Worm (Caenorhabditis elegans) whole organism, mixed stage, embryonic: ENCODE measurements around the gene rnp-7.

Experiments used
- M03D4.4 ChIP-seq: sonication (generic microtip); optimal IDR thresholded peaks from 2 replicates; lab custom pipeline; 2017; ENCODE audit warnings: mild to moderate bottlenecking, missing genetic modification characterization, missing compliant biosample characterization
- bed-3 ChIP-seq: fragments of 200-800 bp; sonication (Bioruptor generic); optimal IDR thresholded peaks from 3 replicates; lab custom pipeline; 2018; ENCODE audit warnings: mild to moderate bottlenecking, missing genetic modification characterization, moderate library complexity, missing compliant biosample characterization
- blmp-1 ChIP-seq: fragments of 150-350 bp; optimal IDR thresholded peaks from 2 replicates; lab custom pipeline; 2014; ENCODE audit warnings: missing biosample characterization, missing genetic modification characterization
- ceh-39 ChIP-seq: fragments of 150-350 bp; optimal IDR thresholded peaks from 2 replicates; lab custom pipeline; 2014; ENCODE audit warnings: missing biosample characterization, missing genetic modification characterization
- ceh-43 ChIP-seq: fragments of 200-800 bp; sonication (Bioruptor generic); optimal IDR thresholded peaks from 2 replicates; lab custom pipeline; 2018; ENCODE audit warnings: mild to moderate bottlenecking, missing genetic modification characterization, moderate library complexity, missing compliant biosample characterization
- ceh-83 ChIP-seq: fragments of 200-800 bp; sonication (Bioruptor generic); optimal IDR thresholded peaks from 2 replicates; lab custom pipeline; 2018; ENCODE audit warnings: mild to moderate bottlenecking, missing genetic modification characterization, missing compliant biosample characterization
- ces-1 ChIP-seq: fragments of 150-350 bp; optimal IDR thresholded peaks from 2 replicates; lab custom pipeline; 2014; ENCODE audit warnings: missing biosample characterization, missing genetic modification reagents, missing genetic modification characterization
- cnd-1 ChIP-seq: fragments of 200-800 bp; sonication (Bioruptor generic); optimal IDR thresholded peaks from 2 replicates; lab custom pipeline; 2018; ENCODE audit warnings: mild to moderate bottlenecking, missing genetic modification characterization, missing compliant biosample characterization
- drap-1 ChIP-seq: fragments of 200-800 bp; sonication (Bioruptor generic); optimal IDR thresholded peaks from 3 replicates; lab custom pipeline; 2018; ENCODE audit warnings: mild to moderate bottlenecking, missing genetic modification characterization, missing compliant biosample characterization
- elt-1 ChIP-seq: sonication (generic microtip); optimal IDR thresholded peaks from 2 replicates; lab custom pipeline; 2017; ENCODE audit warnings: missing genetic modification characterization, mild to moderate bottlenecking, missing compliant biosample characterization, antibody characterized with exemption, moderate library complexity, borderline replicate concordance; ENCODE audit not compliant: insufficient read depth
- elt-3 ChIP-seq: fragments of 150-350 bp; optimal IDR thresholded peaks from 2 replicates; lab custom pipeline; 2014; ENCODE audit warnings: missing biosample characterization, missing genetic modification characterization
- flh-1 ChIP-seq: fragments of 200-800 bp; sonication (Bioruptor generic); optimal IDR thresholded peaks from 2 replicates; lab custom pipeline; 2018; ENCODE audit warnings: mild to moderate bottlenecking, missing genetic modification characterization, moderate library complexity, missing compliant biosample characterization
- ham-2 ChIP-seq: fragments of 200-800 bp; sonication (Bioruptor generic); optimal IDR thresholded peaks from 2 replicates; lab custom pipeline; 2018; ENCODE audit warnings: mild to moderate bottlenecking, missing genetic modification characterization, missing compliant biosample characterization
- hlh-1 ChIP-seq: fragments of 150-350 bp; optimal IDR thresholded peaks from 2 replicates; lab custom pipeline; 2014; ENCODE audit warnings: missing biosample characterization, missing genetic modification reagents, missing genetic modification characterization
- lin-13 ChIP-seq: fragments of 150-350 bp; optimal IDR thresholded peaks from 2 replicates; lab custom pipeline; 2014; ENCODE audit warnings: missing biosample characterization, missing genetic modification characterization
- lin-32 ChIP-seq: fragments of 200-800 bp; sonication (Bioruptor generic); optimal IDR thresholded peaks from 2 replicates; lab custom pipeline; 2018; ENCODE audit warnings: mild to moderate bottlenecking, missing genetic modification characterization, missing compliant biosample characterization
- lsy-2 ChIP-seq: fragments of 150-350 bp; optimal IDR thresholded peaks from 2 replicates; lab custom pipeline; 2014; ENCODE audit warnings: missing biosample characterization, missing genetic modification characterization
- mab-5 ChIP-seq: fragments of 150-350 bp; optimal IDR thresholded peaks from 2 replicates; lab custom pipeline; 2014; ENCODE audit warnings: missing biosample characterization, missing genetic modification characterization
- mep-1 ChIP-seq: fragments of 150-350 bp; optimal IDR thresholded peaks from 2 replicates; lab custom pipeline; 2017; ENCODE audit warnings: missing biosample characterization, missing genetic modification reagents, missing genetic modification characterization, inconsistent platforms
- mls-2 ChIP-seq: sonication (generic microtip); optimal IDR thresholded peaks from 2 replicates; lab custom pipeline; 2016; ENCODE audit warnings: mild to moderate bottlenecking, missing genetic modification characterization, moderate library complexity, missing compliant biosample characterization
- nhr-12 ChIP-seq: fragments of 150-350 bp; optimal IDR thresholded peaks from 2 replicates; lab custom pipeline; 2014; ENCODE audit warnings: missing biosample characterization, missing genetic modification characterization
- nhr-2 ChIP-seq: fragments of 150-350 bp; optimal IDR thresholded peaks from 2 replicates; lab custom pipeline; 2014; ENCODE audit warnings: missing biosample characterization, missing genetic modification characterization
- nhr-237 ChIP-seq: fragments of 150-350 bp; optimal IDR thresholded peaks from 2 replicates; lab custom pipeline; 2014; ENCODE audit warnings: missing biosample characterization, missing genetic modification characterization
- nhr-76 ChIP-seq: sonication (generic microtip); optimal IDR thresholded peaks from 2 replicates; lab custom pipeline; 2017; ENCODE audit warnings: missing biosample characterization, missing genetic modification characterization
- pha-4 ChIP-seq: fragments of 150-350 bp; optimal IDR thresholded peaks from 2 replicates; lab custom pipeline; 2018; ENCODE audit warnings: missing biosample characterization, missing genetic modification reagents, missing genetic modification characterization
- sem-2 ChIP-seq: fragments of 200-800 bp; sonication (Bioruptor generic); optimal IDR thresholded peaks from 2 replicates; lab custom pipeline; 2018; ENCODE audit warnings: mild to moderate bottlenecking, missing genetic modification characterization, missing compliant biosample characterization
- snpc-4 ChIP-seq: fragments of 150-350 bp; optimal IDR thresholded peaks from 2 replicates; lab custom pipeline; 2014; ENCODE audit warnings: missing biosample characterization, missing genetic modification characterization
- sptf-1 ChIP-seq: sonication (generic microtip); optimal IDR thresholded peaks from 2 replicates; lab custom pipeline; 2017; ENCODE audit warnings: mild to moderate bottlenecking, missing genetic modification characterization, moderate library complexity, missing compliant biosample characterization
- tbx-8 ChIP-seq: fragments of 200-800 bp; sonication (Bioruptor generic); optimal IDR thresholded peaks from 2 replicates; lab custom pipeline; 2018; ENCODE audit warnings: mild to moderate bottlenecking, missing genetic modification characterization, moderate library complexity, missing compliant biosample characterization
- unc-120 ChIP-seq: sonication (generic microtip); optimal IDR thresholded peaks from 2 replicates; lab custom pipeline; 2017; ENCODE audit warnings: missing genetic modification characterization, missing compliant biosample characterization; ENCODE audit not compliant: poor library complexity, severe bottlenecking
- unc-39 ChIP-seq: fragments of 150-350 bp; optimal IDR thresholded peaks from 2 replicates; lab custom pipeline; 2014; ENCODE audit warnings: missing biosample characterization, missing genetic modification characterization
- unc-62 ChIP-seq: fragments of 150-350 bp; optimal IDR thresholded peaks from 2 replicates; lab custom pipeline; 2014; ENCODE audit warnings: missing biosample characterization, missing genetic modification reagents, missing genetic modification characterization
- zip-8 ChIP-seq: fragments of 150-350 bp; optimal IDR thresholded peaks from 2 replicates; lab custom pipeline; 2014; ENCODE audit warnings: missing biosample characterization, missing genetic modification characterization
- ztf-11 ChIP-seq: fragments of 150-350 bp; optimal IDR thresholded peaks from 2 replicates; lab custom pipeline; 2014; ENCODE audit warnings: missing biosample characterization, missing genetic modification characterization

Gene rnp-7

ce11 chrIII:7170090-7170489, 9.1 kb upstream of the rnp-7 start:
- no peak for TF ChIP-seq zip-8 (tag; lab: Kevin White, UChicago)
- TF ChIP-seq snpc-4 (tag; lab: Kevin White, UChicago): no peak
- no peak for TF ChIP-seq M03D4.4 (tag; lab: Kevin White, UChicago)
- no peak for TF ChIP-seq ceh-39 (tag; lab: Kevin White, UChicago)
- no peak for TF ChIP-seq flh-1 (GFP tag; lab: Kevin White, UChicago)
- TF ChIP-seq mep-1 (tag; lab: Kevin White, UChicago): no peak
- TF ChIP-seq, all 35 proteins: peak for 0

DNA sequence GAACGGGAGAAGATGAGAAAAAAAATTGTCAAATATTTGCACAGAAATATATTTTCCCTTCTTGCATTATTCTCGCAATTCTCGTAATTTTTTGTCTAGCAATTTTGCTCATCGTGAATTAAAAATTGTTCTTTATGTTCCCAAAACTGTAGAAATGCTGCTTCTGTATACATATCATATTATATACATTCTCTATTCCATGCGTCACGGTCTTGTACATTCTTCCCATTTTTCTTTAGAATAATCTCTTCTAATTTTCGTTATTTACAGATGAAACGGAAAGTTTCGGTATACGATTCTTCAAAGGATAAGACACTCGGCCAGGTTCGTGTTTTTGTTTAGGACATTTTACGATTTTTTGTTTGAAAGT, 6.6 kb upstream of the rnp-7 start, which contains the start of gene acs-4:
TSS of gene acs-4 (plus strand) at position 271 of the 370 bp plus-strand sequence.
- no peak for TF ChIP-seq hlh-1 (tag; lab: Kevin White, UChicago)
- TF ChIP-seq pha-4 (tag; lab: Kevin White, UChicago): no peak
- no peak for TF ChIP-seq mep-1 (tag; lab: Kevin White, UChicago)
- no peak for TF ChIP-seq elt-1 (tag; lab: Kevin White, UChicago)
- no peak for TF ChIP-seq nhr-237 (tag; lab: Kevin White, UChicago)
- TF ChIP-seq blmp-1 (tag; lab: Kevin White, UChicago): no peak
- no peak for TF ChIP-seq sptf-1 (tag; lab: Kevin White, UChicago)
- no peak for TF ChIP-seq mab-5 (tag; lab: Kevin White, UChicago)

DNA sequence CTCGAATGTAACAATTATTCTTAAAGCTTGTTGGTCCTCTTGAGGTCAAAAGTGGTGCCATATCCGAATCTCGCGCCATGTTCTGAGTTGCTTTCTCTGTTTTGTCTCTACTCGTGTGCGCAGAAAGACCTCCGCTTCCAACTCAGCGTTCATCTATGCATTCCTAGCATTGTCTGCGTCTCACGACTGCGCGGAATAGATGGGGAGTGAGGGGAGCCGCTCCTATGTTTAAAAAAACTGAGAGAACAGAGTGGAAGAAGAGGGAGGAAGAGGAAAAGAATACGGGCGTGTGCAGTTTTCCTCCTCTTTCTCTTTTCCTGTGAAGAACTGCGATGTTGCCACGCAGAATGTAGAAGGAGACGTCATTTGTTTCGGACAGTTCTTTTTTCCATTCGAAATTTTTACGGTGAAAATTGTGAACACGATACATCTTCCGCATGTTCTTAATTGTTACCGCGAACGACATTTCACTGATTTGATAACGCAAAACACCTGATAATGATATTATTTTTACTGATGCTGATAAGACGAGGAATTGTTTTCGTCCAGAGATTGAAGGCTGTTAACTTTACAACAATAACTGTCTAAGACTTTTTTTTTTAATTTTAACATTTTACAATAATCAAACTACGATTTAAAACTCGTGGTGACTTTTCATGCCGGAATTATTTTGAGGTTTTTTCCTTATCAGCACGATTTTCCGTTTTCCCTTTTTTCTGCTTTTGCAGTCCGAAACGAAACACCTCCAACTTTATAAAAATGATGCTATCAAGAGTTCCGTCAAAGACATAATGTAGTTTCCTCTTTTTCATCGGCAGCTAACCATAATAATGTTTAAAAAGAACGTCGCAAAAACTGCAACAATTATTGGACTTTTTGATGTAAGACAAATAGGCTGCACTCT, 6.0 kb upstream of the rnp-7 start:
- TF ChIP-seq drap-1 (GFP tag; lab: Kevin White, UChicago) (peak; percentile 11), unc-62 (no peak), nhr-237 (tag; lab: Kevin White, UChicago) (peak; percentile 6)
- TF ChIP-seq, all 35 proteins: peak for 2

ce11 chrIII:7165816-7166229, 4.9 kb upstream of the rnp-7 start:
- TF ChIP-seq nhr-76 (tag; lab: Kevin White, UChicago) (no peak), nhr-12 (tag; lab: Kevin White, UChicago) (no peak), ces-1 (peak; percentile 10)

DNA sequence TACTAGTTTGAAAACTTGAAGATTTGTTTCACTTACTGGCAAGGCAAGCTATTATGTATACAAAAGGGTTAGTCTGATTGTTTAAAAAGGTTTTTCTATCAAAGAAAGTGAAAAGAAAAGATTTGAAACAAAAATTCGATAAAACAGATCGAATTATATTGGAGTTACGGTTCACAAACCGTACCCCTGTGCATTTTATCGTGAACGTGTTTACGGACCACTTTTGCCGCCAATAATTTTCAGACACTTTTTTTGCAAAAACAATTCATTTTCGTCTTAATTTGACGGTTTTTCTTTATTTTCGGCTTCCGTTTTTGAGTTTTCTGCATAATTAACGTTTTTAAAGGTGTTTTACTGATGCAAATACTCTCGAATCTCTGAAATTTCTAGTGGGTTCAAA, 4.3 kb upstream of the rnp-7 start:
- TF ChIP-seq nhr-237 (tag; lab: Kevin White, UChicago): no peak
- TF ChIP-seq mab-5 (tag; lab: Kevin White, UChicago): no peak
- TF ChIP-seq lsy-2: no peak
- no peak for TF ChIP-seq hlh-1 (tag; lab: Kevin White, UChicago)
- no peak for TF ChIP-seq mls-2 (tag; lab: Kevin White, UChicago)
- no peak for TF ChIP-seq zip-8 (tag; lab: Kevin White, UChicago)
- TF ChIP-seq, all 35 proteins: peak for 0

ce11 chrIII:7162065-7162762, 1.3 kb upstream of the rnp-7 start, which contains the start of the genes syf-2 and K04G7.1:
TSS of gene syf-2 (minus strand) at chrIII:7162115.
TSS of gene K04G7.1 (plus strand) at chrIII:7162712.
- TF ChIP-seq blmp-1 (tag; lab: Kevin White, UChicago): no peak
- TF ChIP-seq ztf-11 (tag; lab: Kevin White, UChicago): no peak
- peak; percentile 96 for TF ChIP-seq lin-13 (tag; lab: Kevin White, UChicago)
- TF ChIP-seq drap-1 (GFP tag; lab: Kevin White, UChicago): peak; percentile 42
- TF ChIP-seq elt-3 (tag; lab: Kevin White, UChicago): no peak
- no peak for TF ChIP-seq bed-3 (GFP tag; lab: Kevin White, UChicago)
- no peak for TF ChIP-seq nhr-76 (tag; lab: Kevin White, UChicago)
- peak; percentile 78 for TF ChIP-seq sptf-1 (tag; lab: Kevin White, UChicago)
- TF ChIP-seq cnd-1 (tag; lab: Kevin White, UChicago): no peak
- peak; percentile 70 for TF ChIP-seq unc-62
- TF ChIP-seq zip-8 (tag; lab: Kevin White, UChicago): no peak
- TF ChIP-seq ces-1: peak; percentile 80
- peak; percentile 42 for TF ChIP-seq nhr-2 (tag; lab: Kevin White, UChicago)
- TF ChIP-seq mep-1 (tag; lab: Kevin White, UChicago): peak; percentile 98
- no peak for TF ChIP-seq nhr-12 (tag; lab: Kevin White, UChicago)
- no peak for TF ChIP-seq snpc-4 (tag; lab: Kevin White, UChicago)
- no peak for TF ChIP-seq unc-39 (tag; lab: Kevin White, UChicago)
- peak; percentile 88 for TF ChIP-seq nhr-237 (tag; lab: Kevin White, UChicago)
- TF ChIP-seq ceh-43 (GFP tag; lab: Kevin White, UChicago): peak; percentile 3
- no peak for TF ChIP-seq ceh-83 (GFP tag; lab: Kevin White, UChicago)
- peak; percentile 53 for TF ChIP-seq unc-120 (tag; lab: Kevin White, UChicago)
- no peak for TF ChIP-seq tbx-8 (GFP tag; lab: Kevin White, UChicago)
- TF ChIP-seq M03D4.4 (tag; lab: Kevin White, UChicago): no peak
- TF ChIP-seq ham-2: no peak
- peak; percentile 87 for TF ChIP-seq ceh-39 (tag; lab: Kevin White, UChicago)
- no peak for TF ChIP-seq lin-32 (GFP tag; lab: Kevin White, UChicago)
- TF ChIP-seq lsy-2: peak; percentile 89
- no peak for TF ChIP-seq flh-1 (GFP tag; lab: Kevin White, UChicago)
- TF ChIP-seq pha-4 (tag; lab: Kevin White, UChicago): peak; percentile 85
- TF ChIP-seq sem-2 (GFP tag; lab: Kevin White, UChicago): no peak
- TF ChIP-seq mab-5 (tag; lab: Kevin White, UChicago): no peak
